Worm (Caenorhabditis elegans) whole organism, L4/young adult: ENCODE results near the gene btbd-10.

ENCODE experiments used
- W03F9.2 ChIP-seq: fragments of 150-350 bp; optimal IDR thresholded peaks from 2 replicates; lab custom pipeline; 2014; ENCODE audit warnings: missing biosample characterization, missing genetic modification characterization
- dao-5 ChIP-seq: sonication (generic microtip); optimal IDR thresholded peaks from 2 replicates; lab custom pipeline; 2016; ENCODE audit warnings: missing genotype, missing genetic modification characterization, moderate library complexity, missing compliant biosample characterization
- him-1 ChIP-seq: sonication (generic microtip); optimal IDR thresholded peaks from 2 replicates; lab custom pipeline; 2016; ENCODE audit warnings: missing genotype, missing genetic modification reagents, missing genetic modification characterization, missing compliant biosample characterization

ce11 chrII:4857873-4858364 is 46.9 kb upstream of the btbd-10 start, which contains the start of gene F11G11.5:
- no peak for TF ChIP-seq him-1 (tag; lab: Kevin White, UChicago)
- TF ChIP-seq dao-5 (tag; lab: Kevin White, UChicago): no peak
- TF ChIP-seq W03F9.2 (tag; lab: Kevin White, UChicago): no peak
